Worm (Caenorhabditis elegans) whole organism, L4 larva: ENCODE results near the gene vha-17.

Experiments used
- hlh-11 ChIP-seq: fragments of 200-800 bp; sonication (Bioruptor generic); optimal IDR thresholded peaks from 2 replicates; lab custom pipeline; 2018; ENCODE audit warnings: mild to moderate bottlenecking, missing genetic modification characterization, missing compliant biosample characterization
- lir-3 ChIP-seq: sonication (generic microtip); optimal IDR thresholded peaks from 2 replicates; lab custom pipeline; 2016; ENCODE audit warnings: mild to moderate bottlenecking, missing genetic modification characterization, missing compliant biosample characterization
- nhr-10 ChIP-seq: fragments of 150-350 bp; optimal IDR thresholded peaks from 2 replicates; lab custom pipeline; 2014; ENCODE audit warnings: missing biosample characterization, missing genetic modification characterization
- nhr-11 ChIP-seq: fragments of 150-350 bp; optimal IDR thresholded peaks from 2 replicates; lab custom pipeline; 2014; ENCODE audit warnings: missing biosample characterization, missing genetic modification characterization

DNA sequence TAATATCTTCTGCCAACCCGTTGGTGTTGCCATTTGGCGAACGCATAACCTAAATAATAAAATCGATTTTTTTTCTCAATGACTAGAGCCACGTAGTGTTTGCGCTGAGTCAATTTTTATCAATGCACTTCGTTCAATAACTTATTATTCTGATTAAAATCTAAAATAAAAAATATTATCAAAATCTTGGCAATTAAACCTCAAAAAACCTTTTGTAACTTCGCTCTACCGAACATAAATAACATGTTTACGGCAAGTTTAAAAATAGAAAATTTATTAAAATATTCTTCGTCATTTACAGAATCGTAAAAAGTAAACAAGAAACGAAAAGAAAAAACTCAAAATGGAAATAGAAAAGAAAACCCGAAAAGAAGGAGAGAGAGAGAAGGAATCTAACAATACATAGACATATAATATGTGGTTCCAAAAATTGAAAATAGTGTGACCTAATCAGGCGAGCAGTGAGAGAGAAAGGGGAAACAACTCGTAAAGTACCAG is 21.6 kb downstream of the vha-17 start, which contains the start of gene pigc-1:
- TF ChIP-seq hlh-11, result no peak
- no peak for TF ChIP-seq lir-3 (tag; lab: Kevin White, UChicago)
- TF ChIP-seq nhr-11 (tag; lab: Kevin White, UChicago), result no peak
- no peak for TF ChIP-seq nhr-10 (tag; lab: Kevin White, UChicago)
